Fruit fly (Drosophila melanogaster): ENCODE measurements around the gene CG42376.

The CG42376 gene

DNA sequence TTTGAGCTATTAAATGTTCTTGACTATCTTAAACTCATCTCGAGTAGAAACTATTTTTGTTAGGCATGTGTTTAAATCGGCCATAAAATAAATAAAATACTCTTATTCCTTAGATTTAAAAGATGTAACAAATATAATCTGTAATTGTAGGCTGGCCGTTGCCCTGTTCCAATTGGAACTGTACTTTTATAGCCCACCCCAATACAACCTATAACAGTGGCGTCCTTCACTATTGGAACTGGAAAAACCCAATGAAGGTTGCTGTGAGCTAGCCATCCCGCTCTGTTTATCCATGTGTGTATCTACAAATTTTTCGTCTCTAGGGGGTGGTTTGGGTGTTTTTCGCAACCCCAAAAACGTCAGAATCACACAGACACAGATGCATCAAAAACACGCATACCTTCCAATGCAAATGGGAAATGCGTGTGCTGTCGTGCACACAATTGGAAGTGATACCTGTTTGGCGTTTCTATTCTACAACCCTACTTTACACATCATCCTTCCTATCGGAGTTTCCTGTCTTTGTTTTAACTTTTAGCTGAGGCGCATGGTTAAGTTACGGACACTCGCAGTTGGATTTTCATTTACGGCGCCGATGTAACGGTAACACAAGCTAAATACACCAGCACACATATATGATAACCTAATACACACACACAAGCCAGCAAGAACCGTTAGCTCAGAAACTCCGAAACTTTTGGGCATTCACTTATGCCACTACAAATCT, 23.9 kb downstream of the CG42376 start (continued):
- TF ChIP-seq CG13894 (tag; optimal IDR thresholded peaks at IDR 0.05) (peak; percentile 30), Ssrp (tag; optimal IDR thresholded peaks at IDR 0.05) (no peak), unpg (GFP tag; optimal IDR thresholded peaks at IDR 0.05) (no peak), CG15073 (GFP tag; optimal IDR thresholded peaks at IDR 0.05) (peak; percentile 98), Myb (GFP tag; optimal IDR thresholded peaks at IDR 0.05) (no peak), sqz (GFP tag; optimal IDR thresholded peaks at IDR 0.05) (no peak), CG17829 (tag; optimal IDR thresholded peaks at IDR 0.05) (no peak), pros (GFP tag; optimal IDR thresholded peaks at IDR 0.05) (peak; percentile 54), vvl (GFP tag; IDR thresholded peaks at IDR 0.05) (no peak), CG6791 (GFP tag; IDR thresholded peaks at IDR 0.05; ENCODE audit: partially characterized antibody) (no peak), kni (GFP tag; optimal IDR thresholded peaks at IDR 0.05) (peak; percentile 27), sens (GFP tag) (peak; percentile 78), CG12155 (GFP tag; optimal IDR thresholded peaks at IDR 0.05) (no peak), CG7839 (tag; optimal IDR thresholded peaks at IDR 0.05) (peak; percentile 3), CG31224 (GFP tag; IDR thresholded peaks at IDR 0.05) (no peak), CG2116 (GFP tag; optimal IDR thresholded peaks at IDR 0.05) (no peak), z (GFP tag; IDR thresholded peaks at IDR 0.05) (no peak), CG7786 (GFP tag; optimal IDR thresholded peaks at IDR 0.05) (no peak), CG2678 (tag; optimal IDR thresholded peaks at IDR 0.05) (peak; percentile 40), CG10321 (GFP tag; IDR thresholded peaks at IDR 0.05) (peak; percentile 78), ewg (GFP tag; optimal IDR thresholded peaks at IDR 0.05) (peak; percentile 27), CG12659 (GFP tag; optimal IDR thresholded peaks at IDR 0.05) (peak; percentile 23), H15 (GFP tag; IDR thresholded peaks at IDR 0.05) (no peak), CG32767 (GFP tag; IDR thresholded peaks at IDR 0.05) (peak; percentile 68; the same call in 1 of the 2 replicates), hbn (GFP tag; IDR thresholded peaks at IDR 0.05; ENCODE audit: partially characterized antibody) (no peak), CrebB (tag; optimal IDR thresholded peaks at IDR 0.05) (no peak), seq (GFP tag; IDR thresholded peaks at IDR 0.05) (peak; percentile 62; the same call in 1 of the 2 replicates), CG30020 (tag; optimal IDR thresholded peaks at IDR 0.05) (no peak), CG10543 (GFP tag; optimal IDR thresholded peaks at IDR 0.05) (peak; percentile 10), CoRest (tag; optimal IDR thresholded peaks at IDR 0.05) (no peak), CG18599 (GFP tag; optimal IDR thresholded peaks at IDR 0.05) (no peak), CG10979 (tag; optimal IDR thresholded peaks at IDR 0.05) (no peak), oc (tag; optimal IDR thresholded peaks at IDR 0.05) (no peak), CG30403 (GFP tag; optimal IDR thresholded peaks at IDR 0.05) (peak; percentile 17), sug (tag; optimal IDR thresholded peaks at IDR 0.05) (no peak), CG17912 (GFP tag; optimal IDR thresholded peaks at IDR 0.05) (no peak), CG16863 (GFP tag; optimal IDR thresholded peaks at IDR 0.05) (no peak), CG7928 (GFP tag; optimal IDR thresholded peaks at IDR 0.05) (no peak), fd102C (GFP tag; optimal IDR thresholded peaks at IDR 0.05) (no peak), CG1603 (tag; optimal IDR thresholded peaks at IDR 0.05) (no peak), az2 (GFP tag; optimal IDR thresholded peaks at IDR 0.05) (no peak), E2f2 (GFP tag; IDR thresholded peaks at IDR 0.05) (no peak), ato (GFP tag; IDR thresholded peaks at IDR 0.05; ENCODE audit: partially characterized antibody) (no peak), D19A (tag; optimal IDR thresholded peaks at IDR 0.05) (peak; percentile 19), wor (GFP tag; IDR thresholded peaks at IDR 0.05) (no peak), CG16813 (GFP tag; IDR thresholded peaks at IDR 0.05; ENCODE audit: partially characterized antibody) (no peak), CG12219 (GFP tag; optimal IDR thresholded peaks at IDR 0.05) (no peak), Ptx1 (GFP tag; IDR thresholded peaks at IDR 0.05) (no peak), gem (tag; optimal IDR thresholded peaks at IDR 0.05) (peak; percentile 46)

Data from whole organism, embryonic.